Fruit fly (Drosophila melanogaster): ENCODE data around the gene CG3652.

dm6 chr2L:4410855-4411254, 17.2 kb upstream of the CG3652 start, which contains the start of gene CG43055:
- TF ChIP-seq CG5204 (GFP tag; optimal IDR thresholded peaks at IDR 0.05) (no peak), CG33017 (tag; optimal IDR thresholded peaks at IDR 0.05) (no peak), CG11617 (GFP tag; optimal IDR thresholded peaks at IDR 0.05) (no peak), Crg-1 (GFP tag; optimal IDR thresholded peaks at IDR 0.05) (no peak)
